Worm (Caenorhabditis elegans): ENCODE results near the gene nhr-133.

ce11 chrV:2215352-2215751, 3.4 kb upstream of the nhr-133 start, which contains the start of gene nstp-8:
- no peak for TF ChIP-seq ham-2 (GFP tag; optimal IDR thresholded peaks at IDR 0.05)
- no peak for TF ChIP-seq sptf-1 (tag; optimal IDR thresholded peaks at IDR 0.05)
- TF ChIP-seq unc-62 (GFP tag; optimal IDR thresholded peaks at IDR 0.05) = no peak
- no peak for TF ChIP-seq ceh-43 (GFP tag; optimal IDR thresholded peaks at IDR 0.05)
- TF ChIP-seq nhr-76 (tag; optimal IDR thresholded peaks at IDR 0.05) = no peak
- no peak for TF ChIP-seq blmp-1 (tag; optimal IDR thresholded peaks at IDR 0.05)
- no peak for TF ChIP-seq bed-3 (GFP tag; optimal IDR thresholded peaks at IDR 0.05)
- no peak for TF ChIP-seq M03D4.4 (tag; optimal IDR thresholded peaks at IDR 0.05)
- no peak for TF ChIP-seq mab-5 (tag; optimal IDR thresholded peaks at IDR 0.05)
- no peak for TF ChIP-seq pha-4 (tag; optimal IDR thresholded peaks at IDR 0.05)
- TF ChIP-seq lin-13 (tag; optimal IDR thresholded peaks at IDR 0.05) = no peak
- no peak for TF ChIP-seq lsy-2 (tag; optimal IDR thresholded peaks at IDR 0.05)
- no peak for TF ChIP-seq nhr-28 (tag; optimal IDR thresholded peaks at IDR 0.05)

All from whole organism, mixed stage, embryonic.